Worm (Caenorhabditis elegans) whole organism, L2 larva: ENCODE data around the gene T05C7.5.
A peak's percentile ranks its signal among the peaks of the same experiment; 100 is the strongest.

ENCODE experiments used
- C34F6.9 ChIP-seq: fragments of 150-350 bp; optimal IDR thresholded peaks from 2 replicates; lab custom pipeline; 2014; ENCODE audit warnings: missing biosample characterization, missing genetic modification characterization
- F13H6.1 ChIP-seq: sonication (generic microtip); optimal IDR thresholded peaks from 2 replicates; lab custom pipeline; 2016; ENCODE audit warnings: missing genetic modification characterization, missing compliant biosample characterization
- R02D3.7 ChIP-seq: fragments of 150-350 bp; optimal IDR thresholded peaks from 2 replicates; lab custom pipeline; 2014; ENCODE audit warnings: missing biosample characterization, missing genetic modification characterization
- alr-1 ChIP-seq: fragments of 150-350 bp; optimal IDR thresholded peaks from 2 replicates; lab custom pipeline; 2014; ENCODE audit warnings: missing biosample characterization, missing genetic modification characterization
- aly-2 ChIP-seq: fragments of 150-350 bp; optimal IDR thresholded peaks from 2 replicates; lab custom pipeline; 2014; ENCODE audit warnings: missing biosample characterization, missing genetic modification characterization
- blmp-1 ChIP-seq: sonication (generic microtip); optimal IDR thresholded peaks from 2 replicates; lab custom pipeline; 2017; ENCODE audit warnings: missing genetic modification characterization, mild to moderate bottlenecking, missing compliant biosample characterization, antibody characterized with exemption, moderate library complexity; ENCODE audit not compliant: insufficient read depth
- ceh-82 ChIP-seq: fragments of 150-350 bp; optimal IDR thresholded peaks from 2 replicates; lab custom pipeline; 2014; ENCODE audit warnings: missing biosample characterization, missing genetic modification characterization
- crh-2 ChIP-seq: sonication (generic microtip); optimal IDR thresholded peaks from 2 replicates; lab custom pipeline; 2017; ENCODE audit warnings: missing biosample characterization, missing genetic modification characterization
- egl-27 ChIP-seq: sonication (generic microtip); optimal IDR thresholded peaks from 3 replicates; lab custom pipeline; 2017; ENCODE audit warnings: missing biosample characterization, missing genetic modification reagents, missing genetic modification characterization
- gmeb-1 ChIP-seq: fragments of 150-350 bp; optimal IDR thresholded peaks from 2 replicates; lab custom pipeline; 2014; ENCODE audit warnings: missing biosample characterization, missing genetic modification characterization
- lin-13 ChIP-seq: fragments of 150-350 bp; optimal IDR thresholded peaks from 2 replicates; lab custom pipeline; 2014; ENCODE audit warnings: missing biosample characterization, missing genetic modification reagents, missing genetic modification characterization
- lsy-2 ChIP-seq, 2 experiments: fragments of 150-350 bp in 1 of 2; sonication (generic microtip) in 1 of 2; optimal IDR thresholded peaks; 2 replicates each; lab custom pipeline; 2014 to 2017; ENCODE audit warnings: missing biosample characterization in 2 of 2, missing genetic modification characterization in 2 of 2
- mab-5 ChIP-seq: fragments of 150-350 bp; optimal IDR thresholded peaks from 2 replicates; lab custom pipeline; 2014; ENCODE audit warnings: missing biosample characterization, missing genetic modification characterization
- mdl-1 ChIP-seq, 2 experiments: fragments of 150-350 bp in 1 of 2; sonication (generic microtip) in 1 of 2; optimal IDR thresholded peaks; 2 replicates each; lab custom pipeline; 2017; ENCODE audit warnings: missing biosample characterization in 2 of 2, missing genetic modification characterization in 2 of 2
- nhr-10 ChIP-seq: sonication (generic microtip); optimal IDR thresholded peaks from 2 replicates; lab custom pipeline; 2017; ENCODE audit warnings: missing biosample characterization, missing genetic modification characterization
- nhr-129 ChIP-seq: fragments of 150-350 bp; optimal IDR thresholded peaks from 2 replicates; lab custom pipeline; 2014; ENCODE audit warnings: missing biosample characterization, missing genetic modification characterization
- nhr-23 ChIP-seq: fragments of 150-350 bp; optimal IDR thresholded peaks from 2 replicates; lab custom pipeline; 2014; ENCODE audit warnings: missing biosample characterization, missing genetic modification reagents, missing genetic modification characterization
- nhr-237 ChIP-seq: fragments of 150-350 bp; optimal IDR thresholded peaks from 2 replicates; lab custom pipeline; 2014; ENCODE audit warnings: missing biosample characterization, missing genetic modification characterization
- nhr-25 ChIP-seq: fragments of 150-350 bp; sonication (generic microtip); optimal IDR thresholded peaks from 3 replicates; lab custom pipeline; 2014; ENCODE audit warnings: missing biosample characterization, missing genetic modification characterization
- nhr-6 ChIP-seq: fragments of 150-350 bp; optimal IDR thresholded peaks from 2 replicates; lab custom pipeline; 2014; ENCODE audit warnings: missing biosample characterization, missing genetic modification characterization
- peb-1 ChIP-seq: fragments of 150-350 bp; optimal IDR thresholded peaks from 2 replicates; lab custom pipeline; 2014; ENCODE audit warnings: missing biosample characterization, missing genetic modification characterization
- sma-9 ChIP-seq, 2 experiments: fragments of 150-350 bp in 1 of 2; sonication (generic microtip) in 1 of 2; optimal IDR thresholded peaks; 2 replicates each; lab custom pipeline; 2014 to 2016; ENCODE audit warnings: missing genetic modification characterization in 2 of 2, mild to moderate bottlenecking in 1 of 2, missing biosample characterization in 1 of 2, missing compliant biosample characterization in 1 of 2, missing genetic modification reagents in 1 of 2, moderate library complexity in 1 of 2
- unc-39 ChIP-seq: fragments of 150-350 bp; optimal IDR thresholded peaks from 2 replicates; lab custom pipeline; 2014; ENCODE audit warnings: missing biosample characterization, missing genetic modification characterization
- ztf-1 ChIP-seq: fragments of 200-800 bp; sonication (Bioruptor generic); conservative IDR thresholded peaks from 2 replicates; pipeline ENCODE4 v1.3.6; 2022; ENCODE audit warnings: missing genetic modification characterization, missing compliant biosample characterization

Gene T05C7.5

ce11 chrIV:51219-51618, 7.5 kb downstream of the T05C7.5 start (continued):
- TF ChIP-seq nhr-23 (tag; lab: Kevin White, UChicago) (no peak), C34F6.9 (tag; lab: Kevin White, UChicago) (peak; percentile 42), egl-27 (tag; lab: Kevin White, UChicago) (peak; percentile 69), nhr-129 (tag; lab: Kevin White, UChicago) (peak; percentile 74), mdl-1 (tag; optimal IDR thresholded peaks at IDR 0.05; lab: Kevin White, UChicago) (no peak), aly-2 (tag; lab: Kevin White, UChicago) (no peak), nhr-237 (tag; lab: Kevin White, UChicago) (no peak), ceh-82 (tag; lab: Kevin White, UChicago) (no peak), nhr-6 (no peak), F13H6.1 (tag; lab: Kevin White, UChicago) (peak; percentile 62), mab-5 (tag; lab: Kevin White, UChicago) (no peak), gmeb-1 (tag; lab: Kevin White, UChicago) (peak; percentile 41), unc-39 (tag; lab: Kevin White, UChicago) (no peak), nhr-10 (tag; lab: Kevin White, UChicago) (no peak), sma-9 (GFP tag; optimal IDR thresholded peaks at IDR 0.05; lab: Kevin White, UChicago) (peak; percentile 79), sma-9 (tag; optimal IDR thresholded peaks at IDR 0.05; lab: Kevin White, UChicago) (no peak), ztf-1 (GFP tag; lab: Robert Waterston, UW) (no peak)

ce11 chrIV:48780-49179, 9.9 kb downstream of the T05C7.5 start, which contains the start of gene frm-5.1:
Gene frm-5.1 (minus strand): TSS chrIV:48880.
- TF ChIP-seq peb-1 (no peak), lsy-2 (tag; optimal IDR thresholded peaks at IDR 0.05; lab: Kevin White, UChicago) (no peak), sma-9 (GFP tag; optimal IDR thresholded peaks at IDR 0.05; lab: Kevin White, UChicago) (no peak), sma-9 (tag; optimal IDR thresholded peaks at IDR 0.05; lab: Kevin White, UChicago) (no peak), crh-2 (no peak), alr-1 (no peak), mdl-1 (tag; optimal IDR thresholded peaks at IDR 0.05; lab: Kevin White, UChicago) (no peak), egl-27 (tag; lab: Kevin White, UChicago) (no peak), blmp-1 (tag; lab: Kevin White, UChicago) (no peak), lin-13 (no peak), R02D3.7 (tag; lab: Kevin White, UChicago) (no peak), nhr-10 (tag; lab: Kevin White, UChicago) (no peak), gmeb-1 (tag; lab: Kevin White, UChicago) (no peak), nhr-25 (no peak)
